Worm (Caenorhabditis elegans): ENCODE data around the gene wdr-62.

ce11 chrV:9483738-9484256, 39.9 kb downstream of the wdr-62 start, which contains the start of gene K06A4.2:
- TF ChIP-seq nhr-23 (tag; optimal IDR thresholded peaks at IDR 0.05) (no peak), lin-11 (tag; optimal IDR thresholded peaks at IDR 0.05) (no peak), ceh-82 (tag; optimal IDR thresholded peaks at IDR 0.05) (no peak), aly-2 (tag; optimal IDR thresholded peaks at IDR 0.05) (no peak), alr-1 (tag; optimal IDR thresholded peaks at IDR 0.05) (no peak), fos-1 (tag; optimal IDR thresholded peaks at IDR 0.05) (no peak), nhr-237 (tag; optimal IDR thresholded peaks at IDR 0.05) (no peak), snpc-4 (tag; optimal IDR thresholded peaks at IDR 0.05) (no peak), blmp-1 (tag; optimal IDR thresholded peaks at IDR 0.05; ENCODE audit: insufficient read depth) (no peak), nhr-12 (tag; optimal IDR thresholded peaks at IDR 0.05) (no peak), egl-27 (tag; optimal IDR thresholded peaks at IDR 0.05) (no peak)

Measured in whole organism, L2 larva.